Worm (Caenorhabditis elegans) whole organism, mixed stage, embryonic: ENCODE data around the gene ugt-15.

ENCODE experiments used
- M03D4.4 ChIP-seq: sonication (generic microtip); optimal IDR thresholded peaks from 2 replicates; lab custom pipeline; 2017; ENCODE audit warnings: mild to moderate bottlenecking, missing genetic modification characterization, missing compliant biosample characterization
- blmp-1 ChIP-seq: fragments of 150-350 bp; optimal IDR thresholded peaks from 2 replicates; lab custom pipeline; 2014; ENCODE audit warnings: missing biosample characterization, missing genetic modification characterization
- ceh-39 ChIP-seq: fragments of 150-350 bp; optimal IDR thresholded peaks from 2 replicates; lab custom pipeline; 2014; ENCODE audit warnings: missing biosample characterization, missing genetic modification characterization
- ceh-43 ChIP-seq: fragments of 200-800 bp; sonication (Bioruptor generic); optimal IDR thresholded peaks from 2 replicates; lab custom pipeline; 2018; ENCODE audit warnings: mild to moderate bottlenecking, missing genetic modification characterization, moderate library complexity, missing compliant biosample characterization
- ceh-83 ChIP-seq: fragments of 200-800 bp; sonication (Bioruptor generic); optimal IDR thresholded peaks from 2 replicates; lab custom pipeline; 2018; ENCODE audit warnings: mild to moderate bottlenecking, missing genetic modification characterization, missing compliant biosample characterization
- cnd-1 ChIP-seq: fragments of 200-800 bp; sonication (Bioruptor generic); optimal IDR thresholded peaks from 2 replicates; lab custom pipeline; 2018; ENCODE audit warnings: mild to moderate bottlenecking, missing genetic modification characterization, missing compliant biosample characterization
- elt-3 ChIP-seq: fragments of 150-350 bp; optimal IDR thresholded peaks from 2 replicates; lab custom pipeline; 2014; ENCODE audit warnings: missing biosample characterization, missing genetic modification characterization
- ham-2 ChIP-seq: fragments of 200-800 bp; sonication (Bioruptor generic); optimal IDR thresholded peaks from 2 replicates; lab custom pipeline; 2018; ENCODE audit warnings: mild to moderate bottlenecking, missing genetic modification characterization, missing compliant biosample characterization
- hlh-1 ChIP-seq: fragments of 150-350 bp; optimal IDR thresholded peaks from 2 replicates; lab custom pipeline; 2014; ENCODE audit warnings: missing biosample characterization, missing genetic modification reagents, missing genetic modification characterization
- mab-5 ChIP-seq: fragments of 150-350 bp; optimal IDR thresholded peaks from 2 replicates; lab custom pipeline; 2014; ENCODE audit warnings: missing biosample characterization, missing genetic modification characterization
- mep-1 ChIP-seq: fragments of 150-350 bp; optimal IDR thresholded peaks from 2 replicates; lab custom pipeline; 2017; ENCODE audit warnings: missing biosample characterization, missing genetic modification reagents, missing genetic modification characterization, inconsistent platforms
- mls-2 ChIP-seq: sonication (generic microtip); optimal IDR thresholded peaks from 2 replicates; lab custom pipeline; 2016; ENCODE audit warnings: mild to moderate bottlenecking, missing genetic modification characterization, moderate library complexity, missing compliant biosample characterization
- nhr-12 ChIP-seq: fragments of 150-350 bp; optimal IDR thresholded peaks from 2 replicates; lab custom pipeline; 2014; ENCODE audit warnings: missing biosample characterization, missing genetic modification characterization
- nhr-237 ChIP-seq: fragments of 150-350 bp; optimal IDR thresholded peaks from 2 replicates; lab custom pipeline; 2014; ENCODE audit warnings: missing biosample characterization, missing genetic modification characterization
- nhr-28 ChIP-seq: fragments of 150-350 bp; optimal IDR thresholded peaks from 2 replicates; lab custom pipeline; 2014; ENCODE audit warnings: missing biosample characterization, missing genetic modification characterization
- pha-4 ChIP-seq: fragments of 150-350 bp; optimal IDR thresholded peaks from 2 replicates; lab custom pipeline; 2018; ENCODE audit warnings: missing biosample characterization, missing genetic modification reagents, missing genetic modification characterization
- snpc-4 ChIP-seq: fragments of 150-350 bp; optimal IDR thresholded peaks from 2 replicates; lab custom pipeline; 2014; ENCODE audit warnings: missing biosample characterization, missing genetic modification characterization
- sptf-1 ChIP-seq: sonication (generic microtip); optimal IDR thresholded peaks from 2 replicates; lab custom pipeline; 2017; ENCODE audit warnings: mild to moderate bottlenecking, missing genetic modification characterization, moderate library complexity, missing compliant biosample characterization
- unc-120 ChIP-seq: sonication (generic microtip); optimal IDR thresholded peaks from 2 replicates; lab custom pipeline; 2017; ENCODE audit warnings: missing genetic modification characterization, missing compliant biosample characterization; ENCODE audit not compliant: poor library complexity, severe bottlenecking
- unc-39 ChIP-seq: fragments of 150-350 bp; optimal IDR thresholded peaks from 2 replicates; lab custom pipeline; 2014; ENCODE audit warnings: missing biosample characterization, missing genetic modification characterization
- unc-62 ChIP-seq: fragments of 150-350 bp; optimal IDR thresholded peaks from 2 replicates; lab custom pipeline; 2014; ENCODE audit warnings: missing biosample characterization, missing genetic modification reagents, missing genetic modification characterization
- zip-8 ChIP-seq: fragments of 150-350 bp; optimal IDR thresholded peaks from 2 replicates; lab custom pipeline; 2014; ENCODE audit warnings: missing biosample characterization, missing genetic modification characterization
- ztf-11 ChIP-seq: fragments of 150-350 bp; optimal IDR thresholded peaks from 2 replicates; lab custom pipeline; 2014; ENCODE audit warnings: missing biosample characterization, missing genetic modification characterization

The ugt-15 gene

DNA sequence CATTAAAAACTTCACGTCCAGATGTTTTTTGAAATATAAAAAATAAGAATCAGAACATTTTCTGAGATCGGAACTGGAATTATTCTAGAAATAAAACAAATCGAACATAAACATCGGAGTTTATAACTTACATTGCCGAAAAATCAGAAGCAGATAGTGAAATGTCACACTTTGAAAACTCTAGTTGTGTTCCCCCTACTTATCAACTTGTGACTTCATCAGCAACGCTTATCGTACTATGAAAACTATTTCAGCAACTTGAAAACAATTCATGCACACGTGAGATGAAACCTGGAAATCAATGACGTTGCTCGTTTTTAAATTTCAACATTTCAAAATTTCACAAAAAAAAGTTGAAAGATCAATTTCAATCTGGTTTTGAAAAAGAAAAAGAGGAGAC lies 49.4 kb downstream of the ugt-15 start:
- TF ChIP-seq sptf-1 (tag; lab: Kevin White, UChicago): no peak
- no peak for TF ChIP-seq ceh-83 (GFP tag; lab: Kevin White, UChicago)
- TF ChIP-seq unc-62 (GFP tag; lab: Kevin White, UChicago): no peak
- TF ChIP-seq blmp-1 (tag; lab: Kevin White, UChicago): no peak
- no peak for TF ChIP-seq ceh-39
- TF ChIP-seq pha-4 (tag; lab: Kevin White, UChicago): no peak
- no peak for TF ChIP-seq nhr-12 (tag; lab: Kevin White, UChicago)
- no peak for TF ChIP-seq snpc-4 (tag; lab: Kevin White, UChicago)
- no peak for TF ChIP-seq cnd-1 (tag; lab: Kevin White, UChicago)
- TF ChIP-seq mab-5 (tag; lab: Kevin White, UChicago): no peak
- no peak for TF ChIP-seq nhr-237 (tag; lab: Kevin White, UChicago)
- TF ChIP-seq mls-2: no peak
- TF ChIP-seq ceh-43: no peak
- TF ChIP-seq hlh-1 (tag; lab: Kevin White, UChicago): no peak
- TF ChIP-seq ztf-11 (tag; lab: Kevin White, UChicago): no peak
- no peak for TF ChIP-seq ham-2 (GFP tag; lab: Kevin White, UChicago)
- TF ChIP-seq mep-1: no peak

DNA sequence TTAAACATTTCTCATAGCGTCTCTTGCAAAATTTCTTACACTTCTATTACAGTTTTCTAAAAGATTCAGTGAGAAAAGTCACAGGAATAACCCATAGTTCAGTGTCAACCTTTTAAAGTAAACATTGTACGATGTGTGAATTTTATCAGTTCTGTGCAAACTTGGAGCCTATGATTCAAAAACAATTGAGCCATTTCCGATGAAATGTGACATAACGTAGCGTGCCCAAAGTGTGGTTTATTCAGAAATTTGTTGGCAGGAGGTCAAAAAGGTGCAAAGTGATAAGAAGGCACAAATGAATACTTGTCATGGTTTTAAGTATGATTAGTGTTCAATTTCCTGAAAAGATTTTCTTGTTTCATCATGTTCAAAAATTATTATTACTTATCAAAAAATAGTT lies 50.3 kb downstream of the ugt-15 start:
- no peak for TF ChIP-seq elt-3 (tag; lab: Kevin White, UChicago)
- TF ChIP-seq unc-120 (tag; lab: Kevin White, UChicago): no peak
- no peak for TF ChIP-seq nhr-28 (tag; lab: Kevin White, UChicago)
- no peak for TF ChIP-seq M03D4.4 (tag; lab: Kevin White, UChicago)
- TF ChIP-seq snpc-4 (tag; lab: Kevin White, UChicago): no peak
- TF ChIP-seq unc-39 (tag; lab: Kevin White, UChicago): no peak

DNA sequence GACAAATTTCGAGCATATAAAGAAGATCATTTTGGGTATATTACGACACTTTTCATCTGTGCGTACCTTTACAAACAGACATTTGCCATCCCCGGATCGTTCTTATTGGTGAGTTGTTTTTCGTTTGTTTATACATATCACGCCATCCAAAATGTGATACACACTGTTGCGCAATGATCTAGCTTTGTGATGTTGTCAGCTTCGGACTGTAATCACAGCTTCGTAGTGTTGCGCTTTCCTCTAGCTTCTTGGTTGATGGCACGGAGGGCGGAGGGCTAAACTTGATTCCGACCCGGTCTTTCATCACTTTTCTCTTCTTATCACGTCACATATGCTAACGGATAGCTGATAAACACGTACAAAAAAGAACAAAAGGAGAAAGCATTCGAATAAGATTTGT lies 52.0 kb downstream of the ugt-15 start:
- TF ChIP-seq zip-8 (tag; lab: Kevin White, UChicago) (peak; percentile 79), unc-120 (tag; lab: Kevin White, UChicago) (no peak)
